Worm (Caenorhabditis elegans) whole organism, mixed stage, embryonic: ENCODE results near the gene C06E4.2.
A peak's percentile ranks its signal among the peaks of the same experiment; 100 is the strongest.

Experiments
- M03D4.4 ChIP-seq: sonication (generic microtip); optimal IDR thresholded peaks from 2 replicates; lab custom pipeline; 2017; ENCODE audit warnings: mild to moderate bottlenecking, missing genetic modification characterization, missing compliant biosample characterization
- bed-3 ChIP-seq: fragments of 200-800 bp; sonication (Bioruptor generic); optimal IDR thresholded peaks from 3 replicates; lab custom pipeline; 2018; ENCODE audit warnings: mild to moderate bottlenecking, missing genetic modification characterization, moderate library complexity, missing compliant biosample characterization
- blmp-1 ChIP-seq: fragments of 150-350 bp; optimal IDR thresholded peaks from 2 replicates; lab custom pipeline; 2014; ENCODE audit warnings: missing biosample characterization, missing genetic modification characterization
- ceh-39 ChIP-seq: fragments of 150-350 bp; optimal IDR thresholded peaks from 2 replicates; lab custom pipeline; 2014; ENCODE audit warnings: missing biosample characterization, missing genetic modification characterization
- ceh-43 ChIP-seq: fragments of 200-800 bp; sonication (Bioruptor generic); optimal IDR thresholded peaks from 2 replicates; lab custom pipeline; 2018; ENCODE audit warnings: mild to moderate bottlenecking, missing genetic modification characterization, moderate library complexity, missing compliant biosample characterization
- ceh-83 ChIP-seq: fragments of 200-800 bp; sonication (Bioruptor generic); optimal IDR thresholded peaks from 2 replicates; lab custom pipeline; 2018; ENCODE audit warnings: mild to moderate bottlenecking, missing genetic modification characterization, missing compliant biosample characterization
- ces-1 ChIP-seq: fragments of 150-350 bp; optimal IDR thresholded peaks from 2 replicates; lab custom pipeline; 2014; ENCODE audit warnings: missing biosample characterization, missing genetic modification reagents, missing genetic modification characterization
- cnd-1 ChIP-seq: fragments of 200-800 bp; sonication (Bioruptor generic); optimal IDR thresholded peaks from 2 replicates; lab custom pipeline; 2018; ENCODE audit warnings: mild to moderate bottlenecking, missing genetic modification characterization, missing compliant biosample characterization
- drap-1 ChIP-seq: fragments of 200-800 bp; sonication (Bioruptor generic); optimal IDR thresholded peaks from 3 replicates; lab custom pipeline; 2018; ENCODE audit warnings: mild to moderate bottlenecking, missing genetic modification characterization, missing compliant biosample characterization
- elt-1 ChIP-seq: sonication (generic microtip); optimal IDR thresholded peaks from 2 replicates; lab custom pipeline; 2017; ENCODE audit warnings: missing genetic modification characterization, mild to moderate bottlenecking, missing compliant biosample characterization, antibody characterized with exemption, moderate library complexity, borderline replicate concordance; ENCODE audit not compliant: insufficient read depth
- elt-3 ChIP-seq: fragments of 150-350 bp; optimal IDR thresholded peaks from 2 replicates; lab custom pipeline; 2014; ENCODE audit warnings: missing biosample characterization, missing genetic modification characterization
- flh-1 ChIP-seq: fragments of 200-800 bp; sonication (Bioruptor generic); optimal IDR thresholded peaks from 2 replicates; lab custom pipeline; 2018; ENCODE audit warnings: mild to moderate bottlenecking, missing genetic modification characterization, moderate library complexity, missing compliant biosample characterization
- ham-2 ChIP-seq: fragments of 200-800 bp; sonication (Bioruptor generic); optimal IDR thresholded peaks from 2 replicates; lab custom pipeline; 2018; ENCODE audit warnings: mild to moderate bottlenecking, missing genetic modification characterization, missing compliant biosample characterization
- hlh-1 ChIP-seq: fragments of 150-350 bp; optimal IDR thresholded peaks from 2 replicates; lab custom pipeline; 2014; ENCODE audit warnings: missing biosample characterization, missing genetic modification reagents, missing genetic modification characterization
- lin-32 ChIP-seq: fragments of 200-800 bp; sonication (Bioruptor generic); optimal IDR thresholded peaks from 2 replicates; lab custom pipeline; 2018; ENCODE audit warnings: mild to moderate bottlenecking, missing genetic modification characterization, missing compliant biosample characterization
- lsy-2 ChIP-seq: fragments of 150-350 bp; optimal IDR thresholded peaks from 2 replicates; lab custom pipeline; 2014; ENCODE audit warnings: missing biosample characterization, missing genetic modification characterization
- mab-5 ChIP-seq: fragments of 150-350 bp; optimal IDR thresholded peaks from 2 replicates; lab custom pipeline; 2014; ENCODE audit warnings: missing biosample characterization, missing genetic modification characterization
- mep-1 ChIP-seq: fragments of 150-350 bp; optimal IDR thresholded peaks from 2 replicates; lab custom pipeline; 2017; ENCODE audit warnings: missing biosample characterization, missing genetic modification reagents, missing genetic modification characterization, inconsistent platforms
- nhr-12 ChIP-seq: fragments of 150-350 bp; optimal IDR thresholded peaks from 2 replicates; lab custom pipeline; 2014; ENCODE audit warnings: missing biosample characterization, missing genetic modification characterization
- nhr-2 ChIP-seq: fragments of 150-350 bp; optimal IDR thresholded peaks from 2 replicates; lab custom pipeline; 2014; ENCODE audit warnings: missing biosample characterization, missing genetic modification characterization
- nhr-237 ChIP-seq: fragments of 150-350 bp; optimal IDR thresholded peaks from 2 replicates; lab custom pipeline; 2014; ENCODE audit warnings: missing biosample characterization, missing genetic modification characterization
- nhr-28 ChIP-seq: fragments of 150-350 bp; optimal IDR thresholded peaks from 2 replicates; lab custom pipeline; 2014; ENCODE audit warnings: missing biosample characterization, missing genetic modification characterization
- pha-4 ChIP-seq: fragments of 150-350 bp; optimal IDR thresholded peaks from 2 replicates; lab custom pipeline; 2018; ENCODE audit warnings: missing biosample characterization, missing genetic modification reagents, missing genetic modification characterization
- sem-2 ChIP-seq: fragments of 200-800 bp; sonication (Bioruptor generic); optimal IDR thresholded peaks from 2 replicates; lab custom pipeline; 2018; ENCODE audit warnings: mild to moderate bottlenecking, missing genetic modification characterization, missing compliant biosample characterization
- sptf-1 ChIP-seq: sonication (generic microtip); optimal IDR thresholded peaks from 2 replicates; lab custom pipeline; 2017; ENCODE audit warnings: mild to moderate bottlenecking, missing genetic modification characterization, moderate library complexity, missing compliant biosample characterization
- tbx-8 ChIP-seq: fragments of 200-800 bp; sonication (Bioruptor generic); optimal IDR thresholded peaks from 2 replicates; lab custom pipeline; 2018; ENCODE audit warnings: mild to moderate bottlenecking, missing genetic modification characterization, moderate library complexity, missing compliant biosample characterization
- unc-120 ChIP-seq: sonication (generic microtip); optimal IDR thresholded peaks from 2 replicates; lab custom pipeline; 2017; ENCODE audit warnings: missing genetic modification characterization, missing compliant biosample characterization; ENCODE audit not compliant: poor library complexity, severe bottlenecking
- unc-39 ChIP-seq: fragments of 150-350 bp; optimal IDR thresholded peaks from 2 replicates; lab custom pipeline; 2014; ENCODE audit warnings: missing biosample characterization, missing genetic modification characterization
- unc-62 ChIP-seq: fragments of 150-350 bp; optimal IDR thresholded peaks from 2 replicates; lab custom pipeline; 2014; ENCODE audit warnings: missing biosample characterization, missing genetic modification reagents, missing genetic modification characterization
- ztf-11 ChIP-seq: fragments of 150-350 bp; optimal IDR thresholded peaks from 2 replicates; lab custom pipeline; 2014; ENCODE audit warnings: missing biosample characterization, missing genetic modification characterization

Gene C06E4.2

ce11 chrIV:7260587-7260986, 16.2 kb upstream of the C06E4.2 start, which contains the start of gene C06E4.3:
Gene C06E4.3 (plus strand): TSS chrIV:7260875.
- TF ChIP-seq ham-2 (GFP tag; lab: Kevin White, UChicago) (no peak), drap-1 (GFP tag; lab: Kevin White, UChicago) (no peak), tbx-8 (no peak), ceh-83 (GFP tag; lab: Kevin White, UChicago) (no peak), ces-1 (GFP tag; lab: Kevin White, UChicago) (no peak), M03D4.4 (tag; lab: Kevin White, UChicago) (no peak), ceh-39 (tag; lab: Kevin White, UChicago) (no peak), lin-32 (no peak), sem-2 (GFP tag; lab: Kevin White, UChicago) (no peak)

ce11 chrIV:7263137-7263536, 13.6 kb upstream of the C06E4.2 start, which contains the start of gene glb-2:
Gene glb-2 (minus strand): TSS chrIV:7263237.
- no peak for TF ChIP-seq sem-2 (GFP tag; lab: Kevin White, UChicago)
- TF ChIP-seq nhr-28 = no peak
- no peak for TF ChIP-seq nhr-2 (tag; lab: Kevin White, UChicago)
- TF ChIP-seq elt-3 (tag; lab: Kevin White, UChicago) = no peak
- no peak for TF ChIP-seq tbx-8
- TF ChIP-seq nhr-12 (tag; lab: Kevin White, UChicago) = no peak
- no peak for TF ChIP-seq unc-39 (tag; lab: Kevin White, UChicago)

- TF ChIP-seq sptf-1 (tag; lab: Kevin White, UChicago) (no peak), ces-1 (GFP tag; lab: Kevin White, UChicago) (peak; percentile 76), ham-2 (GFP tag; lab: Kevin White, UChicago) (no peak), blmp-1 (tag; lab: Kevin White, UChicago) (no peak), elt-1 (tag; lab: Kevin White, UChicago) (no peak)
Observed at ce11 chrIV:7274969-7275548, 1.7 kb upstream of the C06E4.2 start.

ce11 chrIV:7282957-7283356, 6.2 kb downstream of the C06E4.2 start, which contains the start of gene C06E4.1:
Gene C06E4.1 (plus strand): TSS chrIV:7283257.
- TF ChIP-seq hlh-1 (tag; lab: Kevin White, UChicago) = no peak
- no peak for TF ChIP-seq tbx-8
- TF ChIP-seq lin-32 = no peak
- TF ChIP-seq nhr-237 (tag; lab: Kevin White, UChicago) = no peak
- no peak for TF ChIP-seq sptf-1 (tag; lab: Kevin White, UChicago)
- TF ChIP-seq elt-1 (tag; lab: Kevin White, UChicago) = no peak
- no peak for TF ChIP-seq pha-4
- TF ChIP-seq blmp-1 (tag; lab: Kevin White, UChicago) = no peak
- no peak for TF ChIP-seq mab-5 (tag; lab: Kevin White, UChicago)
- TF ChIP-seq unc-62 (GFP tag; lab: Kevin White, UChicago) = no peak
- TF ChIP-seq ces-1 (GFP tag; lab: Kevin White, UChicago) = no peak
- no peak for TF ChIP-seq ceh-39 (tag; lab: Kevin White, UChicago)
- TF ChIP-seq cnd-1 (tag; lab: Kevin White, UChicago) = no peak
- TF ChIP-seq nhr-12 (tag; lab: Kevin White, UChicago) = no peak
- TF ChIP-seq ceh-43 (GFP tag; lab: Kevin White, UChicago) = no peak
- TF ChIP-seq flh-1 (GFP tag; lab: Kevin White, UChicago) = no peak
- TF ChIP-seq nhr-28 = no peak
- TF ChIP-seq nhr-2 (tag; lab: Kevin White, UChicago) = no peak
- no peak for TF ChIP-seq ztf-11

- no peak for TF ChIP-seq bed-3
- TF ChIP-seq M03D4.4 (tag; lab: Kevin White, UChicago) = no peak
- TF ChIP-seq cnd-1 (tag; lab: Kevin White, UChicago) = no peak
- TF ChIP-seq unc-120 (tag; lab: Kevin White, UChicago) = no peak
- TF ChIP-seq, all 35 proteins: peak for 0
Observed at ce11 chrIV:7285839-7286238, 9.1 kb downstream of the C06E4.2 start, which contains the start of gene C06E4.8. Gene C06E4.8 (minus strand): TSS chrIV:7285875.

ce11 chrIV:7287474-7287873, 10.7 kb downstream of the C06E4.2 start, which contains the start of gene F42C5.3:
Gene F42C5.3 (minus strand): TSS chrIV:7287574.
- no peak for TF ChIP-seq lsy-2 (tag; lab: Kevin White, UChicago)
- TF ChIP-seq mep-1 (tag; lab: Kevin White, UChicago) = no peak
- no peak for TF ChIP-seq M03D4.4 (tag; lab: Kevin White, UChicago)
- no peak for TF ChIP-seq nhr-28
- no peak for TF ChIP-seq drap-1 (GFP tag; lab: Kevin White, UChicago)
- no peak for TF ChIP-seq elt-1 (tag; lab: Kevin White, UChicago)
- TF ChIP-seq nhr-2 (tag; lab: Kevin White, UChicago) = no peak
- TF ChIP-seq unc-62 (GFP tag; lab: Kevin White, UChicago) = no peak
- no peak for TF ChIP-seq blmp-1 (tag; lab: Kevin White, UChicago)
